Worm (Caenorhabditis elegans) whole organism, late embryonic: ENCODE data around the gene F58D12.3.

Experiments used
- C08G9.2 ChIP-seq: sonication (generic microtip); optimal IDR thresholded peaks from 2 replicates; lab custom pipeline; 2016; ENCODE audit warnings: mild to moderate bottlenecking, missing genetic modification characterization, moderate library complexity, missing compliant biosample characterization
- C38D4.7 ChIP-seq: fragments of 200-800 bp; sonication (Bioruptor generic); optimal IDR thresholded peaks from 2 replicates; lab custom pipeline; 2018; ENCODE audit warnings: mild to moderate bottlenecking, missing genetic modification characterization, moderate library complexity, missing compliant biosample characterization
- F13H6.1 ChIP-seq: sonication (generic microtip); optimal IDR thresholded peaks from 2 replicates; lab custom pipeline; 2016; ENCODE audit warnings: missing genetic modification characterization, missing compliant biosample characterization
- K09A11.1 ChIP-seq: sonication (generic microtip); optimal IDR thresholded peaks from 2 replicates; lab custom pipeline; 2017; ENCODE audit warnings: antibody characterized with exemption, mild to moderate bottlenecking, missing genetic modification characterization, missing compliant biosample characterization; ENCODE audit not compliant: insufficient read depth
- T23F11.4 ChIP-seq: fragments of 200-800 bp; sonication (Bioruptor generic); optimal IDR thresholded peaks from 2 replicates; lab custom pipeline; 2018; ENCODE audit warnings: mild to moderate bottlenecking, missing genetic modification characterization, missing compliant biosample characterization
- ahr-1 ChIP-seq: sonication (generic microtip); optimal IDR thresholded peaks from 2 replicates; lab custom pipeline; 2016; ENCODE audit warnings: missing genetic modification characterization, missing compliant biosample characterization
- ama-1 ChIP-seq: fragments of 150-350 bp; optimal IDR thresholded peaks from 2 replicates; lab custom pipeline; 2014
- ceh-18 ChIP-seq: sonication (generic microtip); optimal IDR thresholded peaks from 2 replicates; lab custom pipeline; 2016; ENCODE audit warnings: missing genetic modification characterization, missing compliant biosample characterization
- ceh-2 ChIP-seq: sonication (generic microtip); optimal IDR thresholded peaks from 2 replicates; lab custom pipeline; 2016; ENCODE audit warnings: missing genotype, missing genetic modification characterization, missing compliant biosample characterization
- ceh-22 ChIP-seq: sonication (generic microtip); optimal IDR thresholded peaks from 2 replicates; lab custom pipeline; 2017; ENCODE audit warnings: missing biosample characterization, missing genetic modification characterization
- ceh-24 ChIP-seq: sonication (generic microtip); optimal IDR thresholded peaks from 2 replicates; lab custom pipeline; 2016; ENCODE audit warnings: mild to moderate bottlenecking, missing genetic modification characterization, missing compliant biosample characterization
- ceh-30 ChIP-seq: fragments of 150-350 bp; optimal IDR thresholded peaks from 2 replicates; lab custom pipeline; 2014; ENCODE audit warnings: missing biosample characterization, missing genetic modification characterization
- ceh-45 ChIP-seq: fragments of 200-800 bp; sonication (Bioruptor generic); IDR thresholded peaks from 2 replicates; pipeline ENCODE4 v1.3.6; 2022; ENCODE audit warnings: missing genetic modification reagents, missing genetic modification characterization, missing compliant biosample characterization
- dve-1 ChIP-seq: sonication (generic microtip); optimal IDR thresholded peaks from 2 replicates; lab custom pipeline; 2017; ENCODE audit warnings: antibody characterized with exemption, mild to moderate bottlenecking, missing genetic modification characterization, missing compliant biosample characterization
- elt-2 ChIP-seq: sonication (generic microtip); optimal IDR thresholded peaks from 2 replicates; lab custom pipeline; 2016; ENCODE audit warnings: missing genetic modification reagents, missing genetic modification characterization, missing compliant biosample characterization
- ets-4 ChIP-seq: sonication (generic microtip); optimal IDR thresholded peaks from 2 replicates; lab custom pipeline; 2016; ENCODE audit warnings: missing genetic modification characterization, missing compliant biosample characterization
- eyg-1 ChIP-seq: sonication (generic microtip); optimal IDR thresholded peaks from 2 replicates; lab custom pipeline; 2016; ENCODE audit warnings: missing genotype, missing genetic modification characterization, missing compliant biosample characterization
- fax-1 ChIP-seq: sonication (generic microtip); optimal IDR thresholded peaks from 2 replicates; lab custom pipeline; 2016; ENCODE audit warnings: missing genotype, missing genetic modification characterization, missing compliant biosample characterization
- fkh-6 ChIP-seq: sonication (generic microtip); optimal IDR thresholded peaks from 2 replicates; lab custom pipeline; 2016; ENCODE audit warnings: missing genetic modification characterization, missing compliant biosample characterization
- hlh-6 ChIP-seq: sonication (generic microtip); optimal IDR thresholded peaks from 2 replicates; lab custom pipeline; 2016; ENCODE audit warnings: missing genotype, missing genetic modification characterization, missing compliant biosample characterization
- hlh-8 ChIP-seq: sonication (generic microtip); optimal IDR thresholded peaks from 2 replicates; lab custom pipeline; 2016; ENCODE audit warnings: missing genotype, missing genetic modification characterization, missing compliant biosample characterization
- lin-11 ChIP-seq: fragments of 200-800 bp; sonication (Bioruptor generic); optimal IDR thresholded peaks from 2 replicates; lab custom pipeline; 2018; ENCODE audit warnings: mild to moderate bottlenecking, missing genetic modification characterization, missing compliant biosample characterization
- madf-2 ChIP-seq: sonication (generic microtip); optimal IDR thresholded peaks from 2 replicates; lab custom pipeline; 2017; ENCODE audit warnings: missing genetic modification characterization, missing compliant biosample characterization
- mec-3 ChIP-seq: sonication (generic microtip); optimal IDR thresholded peaks from 2 replicates; lab custom pipeline; 2016; ENCODE audit warnings: borderline replicate concordance, missing genetic modification characterization, missing compliant biosample characterization
- nfya-1 ChIP-seq: sonication (generic microtip); optimal IDR thresholded peaks from 2 replicates; lab custom pipeline; 2017; ENCODE audit warnings: missing genetic modification characterization, mild to moderate bottlenecking, missing compliant biosample characterization, antibody characterized with exemption, moderate library complexity
- nhr-232 ChIP-seq: sonication (generic microtip); optimal IDR thresholded peaks from 2 replicates; lab custom pipeline; 2016; ENCODE audit warnings: missing genetic modification characterization, missing compliant biosample characterization
- odd-2 ChIP-seq: sonication (generic microtip); optimal IDR thresholded peaks from 2 replicates; lab custom pipeline; 2017; ENCODE audit warnings: antibody characterized with exemption, mild to moderate bottlenecking, missing genetic modification characterization, missing compliant biosample characterization
- pag-3 ChIP-seq: sonication (generic microtip); optimal IDR thresholded peaks from 2 replicates; lab custom pipeline; 2016; ENCODE audit warnings: missing compliant biosample characterization, missing genetic modification characterization, borderline replicate concordance
- pha-4 ChIP-seq: fragments of 150-350 bp; optimal IDR thresholded peaks from 2 replicates; lab custom pipeline; 2018; ENCODE audit warnings: missing biosample characterization, missing genetic modification reagents, missing genetic modification characterization
- rnt-1 ChIP-seq: sonication (generic microtip); optimal IDR thresholded peaks from 2 replicates; lab custom pipeline; 2016; ENCODE audit warnings: missing genetic modification characterization, missing compliant biosample characterization
- sox-4 ChIP-seq: sonication (generic microtip); optimal IDR thresholded peaks from 2 replicates; lab custom pipeline; 2017; ENCODE audit warnings: mild to moderate bottlenecking, missing genetic modification characterization, inconsistent platforms, missing compliant biosample characterization
- ttx-3 ChIP-seq: sonication (generic microtip); optimal IDR thresholded peaks from 2 replicates; lab custom pipeline; 2016; ENCODE audit warnings: missing genetic modification reagents, missing genetic modification characterization, missing compliant biosample characterization
- unc-55 ChIP-seq: sonication (generic microtip); optimal IDR thresholded peaks from 2 replicates; lab custom pipeline; 2017; ENCODE audit warnings: missing biosample characterization, missing genetic modification reagents, missing genetic modification characterization
- ztf-16 ChIP-seq: sonication (generic microtip); optimal IDR thresholded peaks from 2 replicates; lab custom pipeline; 2017; ENCODE audit warnings: missing genetic modification characterization, missing compliant biosample characterization

Gene F58D12.3

DNA sequence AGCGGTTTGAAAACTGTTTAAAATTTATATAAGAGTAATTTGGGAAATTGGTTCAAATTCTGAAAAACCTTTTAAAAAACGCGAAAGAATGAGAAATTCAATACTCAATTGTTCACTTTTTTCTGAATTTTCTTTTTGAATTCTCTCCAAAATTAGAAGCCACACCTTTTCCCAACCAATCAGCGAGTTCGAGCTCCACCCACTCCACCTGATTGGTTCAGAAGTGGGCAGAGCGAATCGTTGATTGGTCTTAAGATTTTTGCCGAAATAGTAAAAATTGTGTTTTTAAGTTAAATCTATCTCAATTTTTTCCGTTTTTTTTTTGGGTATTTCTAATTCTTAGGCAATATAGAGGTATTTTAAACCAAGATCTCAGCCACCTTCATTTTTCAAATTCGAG lies 6.3 kb downstream of the F58D12.3 start:
- TF ChIP-seq eyg-1 (tag; lab: Kevin White, UChicago) (no peak), madf-2 (tag; lab: Kevin White, UChicago) (no peak), ceh-18 (no peak), nfya-1 (peak; percentile 94)
- TF ChIP-seq, all 69 proteins: peak for 1

- TF ChIP-seq hlh-8 (no peak), fax-1 (tag; lab: Kevin White, UChicago) (no peak)
Measured at ce11 chrV:14064422-14064821, 6.8 kb downstream of the F58D12.3 start, which contains the start of gene D1086.21. D1086.21 (plus strand) TSS chrV:14064722.

DNA sequence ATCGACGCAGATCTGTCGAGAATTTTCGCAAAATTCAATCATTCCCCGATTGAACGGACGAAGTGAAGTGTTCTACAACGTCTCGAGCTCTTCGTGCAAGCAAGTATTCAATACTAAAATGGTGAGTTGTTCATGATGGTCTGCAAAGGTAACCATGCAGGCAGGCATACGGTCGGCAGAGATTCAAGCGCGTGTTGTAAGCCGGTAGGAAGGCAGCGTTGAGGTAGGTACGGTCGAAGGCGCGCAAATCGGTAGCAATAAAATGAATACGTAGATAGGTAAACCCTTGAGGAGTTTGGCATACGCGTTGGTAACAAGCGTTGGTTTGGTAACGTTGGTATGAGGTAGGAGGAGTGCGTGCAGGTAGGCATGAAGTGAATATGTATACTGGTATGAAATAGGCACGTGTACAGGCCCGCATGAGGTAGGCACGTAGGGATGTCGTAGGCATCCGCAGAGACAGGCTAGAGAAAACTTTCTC lies 10.2 kb downstream of the F58D12.3 start, which contains the start of gene D1086.17:
D1086.17 (plus strand) TSS at position 51 of the 481 bp plus-strand sequence.
- TF ChIP-seq ama-1 (lab: Kevin White, UChicago) (no peak), ceh-24 (no peak), ttx-3 (tag; lab: Kevin White, UChicago) (no peak), pag-3 (no peak), F13H6.1 (no peak), ceh-30 (no peak), elt-2 (no peak), ahr-1 (tag; lab: Kevin White, UChicago) (no peak), hlh-6 (tag; lab: Kevin White, UChicago) (no peak), madf-2 (tag; lab: Kevin White, UChicago) (no peak), C08G9.2 (tag; lab: Kevin White, UChicago) (no peak), fkh-6 (no peak), rnt-1 (tag; lab: Kevin White, UChicago) (no peak), ceh-45 (GFP tag; lab: Robert Waterston, UW) (no peak), K09A11.1 (no peak)
- TF ChIP-seq, all 69 proteins: peak for 0

ce11 chrV:14069899-14070298 lies 12.3 kb downstream of the F58D12.3 start:
- no peak for TF ChIP-seq mec-3 (tag; lab: Kevin White, UChicago)
- no peak for TF ChIP-seq ceh-18
- TF ChIP-seq madf-2 (tag; lab: Kevin White, UChicago): no peak
- no peak for TF ChIP-seq sox-4 (tag; lab: Kevin White, UChicago)
- TF ChIP-seq nhr-232 (tag; lab: Kevin White, UChicago): no peak
- no peak for TF ChIP-seq T23F11.4
- no peak for TF ChIP-seq pha-4
- TF ChIP-seq odd-2 (tag; lab: Kevin White, UChicago): no peak
- TF ChIP-seq fax-1 (tag; lab: Kevin White, UChicago): no peak
- no peak for TF ChIP-seq dve-1 (tag; lab: Kevin White, UChicago)

- TF ChIP-seq mec-3 (tag; lab: Kevin White, UChicago) (no peak), K09A11.1 (no peak), ets-4 (tag; lab: Kevin White, UChicago) (no peak), ztf-16 (tag; lab: Kevin White, UChicago) (no peak), ceh-22 (no peak), C38D4.7 (GFP tag; lab: Kevin White, UChicago) (no peak), ceh-2 (tag; lab: Kevin White, UChicago) (no peak), lin-11 (tag; lab: Kevin White, UChicago) (no peak), unc-55 (GFP tag; lab: Kevin White, UChicago) (no peak)
Measured at ce11 chrV:14074160-14074559, 16.5 kb downstream of the F58D12.3 start, which contains the start of gene D1086.11. D1086.11 (plus strand) TSS chrV:14074460.
